Fruit fly (Drosophila melanogaster) whole organism, pupa: ENCODE results near the gene Cht7.

Experiments
- CG10348 ChIP-seq: fragments of 200-800 bp; sonication (Bioruptor generic); IDR thresholded peaks from 2 replicates; pipeline ENCODE4 v1.3.6; 2022; ENCODE audit warnings: missing biosample characterization, missing genetic modification characterization
- CG12605 ChIP-seq: fragments of 200-800 bp; sonication (Bioruptor generic); IDR thresholded peaks from 2 replicates; pipeline ENCODE4 v1.3.6; 2022; ENCODE audit warnings: missing biosample characterization, missing genetic modification characterization
- CG13204 ChIP-seq: fragments of 200-800 bp; sonication (Bioruptor generic); optimal IDR thresholded peaks from 2 replicates; lab custom pipeline; 2018; ENCODE audit warnings: missing biosample characterization, mild to moderate bottlenecking, missing genetic modification characterization, moderate library complexity
- CG14655 ChIP-seq: fragments of 200-800 bp; sonication (Bioruptor generic); optimal IDR thresholded peaks from 3 replicates; lab custom pipeline; 2017; ENCODE audit warnings: mild to moderate bottlenecking, missing biosample characterization, missing genetic modification reagents, missing genetic modification characterization
- CG15710 ChIP-seq: fragments of 200-800 bp; sonication (Bioruptor generic); optimal IDR thresholded peaks from 2 replicates; lab custom pipeline; 2018; ENCODE audit warnings: missing biosample characterization, mild to moderate bottlenecking, missing genetic modification characterization, moderate library complexity
- CG17806 ChIP-seq: fragments of 200-800 bp; sonication (Bioruptor generic); optimal IDR thresholded peaks from 2 replicates; lab custom pipeline; 2018; ENCODE audit warnings: missing biosample characterization, mild to moderate bottlenecking, missing genetic modification characterization, moderate library complexity
- CG32121 ChIP-seq: fragments of 200-800 bp; sonication (Bioruptor generic); IDR thresholded peaks from 2 replicates; pipeline ENCODE4 v1.3.6; 2022; ENCODE audit warnings: missing biosample characterization, missing genetic modification characterization
- CG34367 ChIP-seq: fragments of 200-800 bp; sonication (Bioruptor generic); optimal IDR thresholded peaks from 2 replicates; lab custom pipeline; 2018; ENCODE audit warnings: missing biosample characterization, mild to moderate bottlenecking, missing genetic modification characterization
- CG4496 ChIP-seq: fragments of 200-800 bp; sonication (Bioruptor generic); IDR thresholded peaks from 3 replicates; pipeline ENCODE4 v1.3.6; 2022; ENCODE audit warnings: missing biosample characterization, missing genetic modification characterization
- CG8159 ChIP-seq: fragments of 200-800 bp; sonication (Bioruptor generic); optimal IDR thresholded peaks from 3 replicates; lab custom pipeline; 2018; ENCODE audit warnings: missing biosample characterization, mild to moderate bottlenecking, missing genetic modification characterization, moderate library complexity
- CG8301 ChIP-seq: fragments of 200-800 bp; sonication (Bioruptor generic); optimal IDR thresholded peaks from 2 replicates; lab custom pipeline; 2018; ENCODE audit warnings: missing biosample characterization, mild to moderate bottlenecking, missing genetic modification characterization
- CG9948 ChIP-seq: fragments of 200-800 bp; sonication (Bioruptor generic); optimal IDR thresholded peaks from 2 replicates; lab custom pipeline; 2018; ENCODE audit warnings: missing biosample characterization, mild to moderate bottlenecking, missing genetic modification characterization, moderate library complexity
- D1 ChIP-seq: fragments of 200-800 bp; sonication (Bioruptor generic); optimal IDR thresholded peaks from 2 replicates; lab custom pipeline; 2018; ENCODE audit warnings: missing biosample characterization, mild to moderate bottlenecking, missing genetic modification characterization, moderate library complexity
- EcR ChIP-seq: fragments of 200-800 bp; sonication (Bioruptor generic); optimal IDR thresholded peaks from 3 replicates; lab custom pipeline; 2019; ENCODE audit warnings: missing biosample characterization, missing genetic modification characterization, mild to moderate bottlenecking, moderate library complexity, missing genetic modification reagents
- Ets98B ChIP-seq: fragments of 200-800 bp; sonication (Bioruptor generic); IDR thresholded peaks from 2 replicates; pipeline ENCODE4 v1.3.6; 2022; ENCODE audit warnings: missing biosample characterization, missing genetic modification characterization
- Pif1A ChIP-seq: fragments of 200-800 bp; sonication (Bioruptor generic); optimal IDR thresholded peaks from 3 replicates; lab custom pipeline; 2016; ENCODE audit warnings: missing biosample characterization, missing genetic modification characterization
- Pif1B ChIP-seq: fragments of 200-800 bp; sonication (Bioruptor generic); optimal IDR thresholded peaks from 3 replicates; lab custom pipeline; 2016; ENCODE audit warnings: missing biosample characterization, missing genetic modification characterization
- Snoo ChIP-seq: fragments of 200-800 bp; sonication (Bioruptor generic); optimal IDR thresholded peaks from 3 replicates; lab custom pipeline; 2017; ENCODE audit warnings: missing biosample characterization, mild to moderate bottlenecking, missing genetic modification characterization, inconsistent platforms
- fd96Ca ChIP-seq: fragments of 200-800 bp; sonication (Bioruptor generic); IDR thresholded peaks from 3 replicates; pipeline ENCODE4 v1.3.6; 2022; ENCODE audit warnings: missing biosample characterization, missing genetic modification characterization
- gl ChIP-seq: fragments of 200-800 bp; sonication (Bioruptor generic); optimal IDR thresholded peaks from 2 replicates; lab custom pipeline; 2018; ENCODE audit warnings: missing biosample characterization, mild to moderate bottlenecking, missing genetic modification characterization
- rn ChIP-seq: fragments of 200-800 bp; sonication (Bioruptor generic); IDR thresholded peaks from 2 replicates; pipeline ENCODE4 v1.3.6; 2022; ENCODE audit warnings: missing biosample characterization, missing genetic modification characterization

Gene Cht7

DNA sequence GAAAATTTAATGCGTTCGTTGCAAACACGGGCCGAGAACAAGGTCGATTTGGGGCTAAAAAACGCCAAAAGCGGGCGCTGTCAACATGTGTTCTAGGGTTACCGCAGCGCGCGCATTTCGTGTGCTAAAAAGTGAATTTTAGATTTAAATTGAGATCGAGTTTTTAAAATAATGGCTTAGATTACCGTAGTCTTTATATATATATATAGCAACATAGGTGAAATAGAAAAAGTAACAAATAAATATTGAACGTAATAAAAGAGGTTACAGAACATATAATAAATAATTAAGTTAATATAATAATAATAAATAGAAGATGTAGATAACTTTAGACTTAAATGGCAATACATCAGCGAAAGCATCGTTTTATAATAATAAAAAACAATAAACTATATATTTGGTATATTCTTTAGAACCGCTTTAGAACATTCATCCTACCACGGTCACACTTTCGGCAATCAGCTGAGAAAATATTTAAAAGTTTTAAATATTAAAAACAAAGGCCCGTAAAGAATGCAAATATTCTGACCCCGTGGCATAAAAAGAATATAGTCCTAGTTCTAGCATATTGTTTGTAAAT is 36.7 kb upstream of the Cht7 start, which contains the start of the genes CG11537 and Alg2:
TSS of gene CG11537 (minus strand) at position 75 of the 580 bp plus-strand sequence.
TSS of gene Alg2 (plus strand) at position 426 of the 580 bp plus-strand sequence.
- TF ChIP-seq CG8159 (no peak), CG9948 (no peak), fd96Ca (GFP tag; lab: Robert Waterston, UW) (no peak), CG15710 (tag; lab: Kevin White, UChicago) (peak; percentile 50), Ets98B (GFP tag; lab: Robert Waterston, UW) (peak; percentile 25; the same call in 1 of the 2 replicates), CG4496 (GFP tag; lab: Robert Waterston, UW) (peak; percentile 32; the same call in 1 of the 3 replicates), Pif1B (GFP tag; lab: Kevin White, UChicago) (no peak), CG8301 (tag; lab: Kevin White, UChicago) (no peak)

DNA sequence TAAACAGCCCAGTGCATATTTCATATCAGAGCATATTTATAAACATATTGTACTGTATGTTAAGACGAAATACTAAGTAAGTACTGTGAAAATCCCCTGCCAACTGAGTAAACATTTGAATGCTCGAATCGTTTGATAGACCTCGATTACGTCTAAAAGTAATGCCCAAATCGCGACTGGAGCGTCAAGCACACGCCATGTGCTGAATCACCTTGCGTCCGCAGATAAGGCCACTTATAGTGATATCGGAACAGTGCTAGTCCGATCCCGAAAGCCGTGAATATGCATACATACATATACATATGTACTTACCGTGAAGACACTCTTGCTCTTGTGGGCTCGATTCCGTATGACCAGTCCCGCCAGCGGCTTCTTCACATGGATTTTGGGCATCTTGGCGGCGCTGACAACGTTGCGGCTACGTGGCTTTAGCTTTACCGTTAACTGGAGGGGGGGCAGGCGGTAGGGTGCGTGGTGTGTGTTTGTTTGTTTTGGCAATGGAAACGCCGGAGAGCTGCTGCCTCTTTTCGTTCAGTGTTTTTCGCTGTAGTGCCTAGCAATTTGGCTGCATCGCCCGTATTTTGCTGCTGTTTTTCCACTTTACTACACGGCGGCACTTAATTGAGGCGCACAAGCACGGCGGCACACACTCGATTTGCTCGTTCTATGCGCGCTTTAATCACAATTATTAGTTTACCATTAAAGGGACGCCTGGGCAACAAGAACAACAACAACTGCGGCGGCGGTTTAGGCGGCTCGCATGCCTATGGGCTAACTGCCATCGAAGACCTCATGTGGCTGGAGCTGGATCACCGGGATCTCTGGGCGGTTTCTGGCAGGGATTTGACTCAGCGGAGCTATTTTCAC is 36.0 kb upstream of the Cht7 start:
- TF ChIP-seq CG9948, result no peak
- no peak for TF ChIP-seq Pif1B (GFP tag; lab: Kevin White, UChicago)
- TF ChIP-seq gl, result no peak
- TF ChIP-seq fd96Ca (GFP tag; lab: Robert Waterston, UW), result no peak
- TF ChIP-seq Ets98B (GFP tag; lab: Robert Waterston, UW), result no peak
- no peak for TF ChIP-seq Pif1A
- no peak for TF ChIP-seq CG34367
- no peak for TF ChIP-seq CG17806 (tag; lab: Kevin White, UChicago)
- no peak for TF ChIP-seq CG13204 (GFP tag; lab: Kevin White, UChicago)
- no peak for TF ChIP-seq D1
- no peak for TF ChIP-seq CG10348 (GFP tag; lab: Robert Waterston, UW)

DNA sequence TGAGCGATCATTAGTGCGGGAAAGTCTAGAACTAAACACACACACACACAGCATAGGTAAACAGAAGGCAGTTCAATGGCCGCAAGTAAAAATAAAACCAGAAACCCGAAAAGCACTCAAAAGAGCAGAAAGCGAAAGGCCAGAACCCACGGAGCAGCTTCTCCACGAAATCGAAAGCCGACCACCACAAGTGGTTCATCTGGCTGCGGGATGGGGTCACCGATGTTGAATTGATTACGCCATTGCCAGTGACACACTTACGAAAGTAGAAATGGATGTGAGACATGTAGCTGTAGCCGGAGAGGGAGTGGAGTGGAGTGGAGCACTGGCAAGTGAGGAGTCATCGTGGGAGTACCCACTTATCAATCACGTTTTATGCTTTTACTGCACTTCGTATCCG is 34.7 kb upstream of the Cht7 start:
- TF ChIP-seq CG8159, result no peak
- TF ChIP-seq CG14655 (GFP tag; lab: Kevin White, UChicago), result no peak
- no peak for TF ChIP-seq CG13204 (GFP tag; lab: Kevin White, UChicago)
- no peak for TF ChIP-seq D1
- no peak for TF ChIP-seq fd96Ca (GFP tag; lab: Robert Waterston, UW)
- TF ChIP-seq CG12605 (GFP tag; lab: Robert Waterston, UW), result no peak
- TF ChIP-seq CG32121 (GFP tag; lab: Robert Waterston, UW), result no peak

DNA sequence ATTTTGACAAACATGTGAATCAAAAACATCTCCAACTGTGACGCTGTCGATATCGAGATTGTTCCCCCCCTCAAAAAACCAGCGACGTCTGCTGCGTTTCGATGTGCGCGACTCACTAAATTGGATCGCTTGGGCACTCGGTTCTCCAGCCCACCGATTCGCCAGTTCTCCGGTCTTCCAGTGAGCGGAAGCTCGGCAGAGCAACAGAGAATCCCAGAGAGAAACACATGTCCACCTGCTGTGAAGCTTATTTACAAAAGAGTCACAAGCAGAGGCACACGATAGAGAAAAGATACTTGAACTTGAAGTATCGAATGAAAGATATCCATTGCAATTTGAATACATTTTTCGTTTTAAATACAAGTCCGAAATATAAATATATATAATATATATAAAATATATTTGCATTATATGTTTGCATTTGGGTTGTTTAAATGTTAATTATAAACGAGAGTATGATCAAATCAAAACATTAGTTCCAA is 27.3 kb upstream of the Cht7 start:
- TF ChIP-seq CG9948 (no peak), Snoo (tag; lab: Kevin White, UChicago) (no peak), gl (no peak), CG4496 (GFP tag; lab: Robert Waterston, UW) (0 out of 3 replicates have a peak, but pooled peaks have one; percentile 33), CG14655 (GFP tag; lab: Kevin White, UChicago) (no peak), fd96Ca (GFP tag; lab: Robert Waterston, UW) (no peak), Pif1A (peak; percentile 44), CG17806 (tag; lab: Kevin White, UChicago) (no peak), Ets98B (GFP tag; lab: Robert Waterston, UW) (peak; percentile 41; the same call in 1 of the 2 replicates), CG12605 (GFP tag; lab: Robert Waterston, UW) (peak; percentile 33; the same call in 1 of the 2 replicates), CG13204 (GFP tag; lab: Kevin White, UChicago) (no peak), Pif1B (GFP tag; lab: Kevin White, UChicago) (peak; percentile 43), CG8301 (tag; lab: Kevin White, UChicago) (no peak), rn (GFP tag; lab: Robert Waterston, UW) (no peak), CG32121 (GFP tag; lab: Robert Waterston, UW) (no peak), CG10348 (GFP tag; lab: Robert Waterston, UW) (no peak), CG8159 (no peak), CG34367 (no peak), D1 (no peak), CG15710 (tag; lab: Kevin White, UChicago) (no peak), EcR (no peak)

DNA sequence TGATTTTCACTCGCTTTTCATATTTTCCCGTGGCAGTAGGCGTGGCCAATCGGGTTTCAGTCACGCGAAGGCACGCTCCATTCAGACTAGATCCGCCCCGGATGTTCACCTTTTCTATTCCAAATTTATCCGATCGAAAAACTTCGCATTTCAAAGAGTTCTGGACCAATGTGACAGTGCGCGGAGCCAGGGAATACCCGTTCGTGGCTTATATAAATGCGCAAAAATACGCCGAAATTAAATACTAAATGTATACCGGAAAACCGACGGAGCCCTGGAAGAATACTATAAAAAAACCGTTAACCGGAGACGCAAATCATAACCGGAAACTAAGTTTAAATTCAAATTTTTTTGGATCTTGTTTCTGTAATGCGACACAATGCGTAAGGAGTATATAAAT is 20.8 kb upstream of the Cht7 start, which contains the start of gene promL:
TSS of gene promL (minus strand) at position 181 of the 400 bp plus-strand sequence.
- TF ChIP-seq CG34367 (no peak), CG8301 (tag; lab: Kevin White, UChicago) (no peak), D1 (no peak), CG32121 (GFP tag; lab: Robert Waterston, UW) (no peak), CG8159 (peak; percentile 19), CG14655 (GFP tag; lab: Kevin White, UChicago) (no peak), CG17806 (tag; lab: Kevin White, UChicago) (no peak), fd96Ca (GFP tag; lab: Robert Waterston, UW) (peak; percentile 34; the same call in 1 of the 3 replicates), CG4496 (GFP tag; lab: Robert Waterston, UW) (peak; percentile 47; the same call in 1 of the 3 replicates), CG9948 (no peak), rn (GFP tag; lab: Robert Waterston, UW) (no peak), Ets98B (GFP tag; lab: Robert Waterston, UW) (peak; percentile 37), Pif1B (GFP tag; lab: Kevin White, UChicago) (peak; percentile 12), EcR (peak; percentile 68), CG12605 (GFP tag; lab: Robert Waterston, UW) (no peak), Snoo (tag; lab: Kevin White, UChicago) (peak; percentile 56), CG10348 (GFP tag; lab: Robert Waterston, UW) (no peak), CG15710 (tag; lab: Kevin White, UChicago) (peak; percentile 51), Pif1A (peak; percentile 29), gl (no peak), CG13204 (GFP tag; lab: Kevin White, UChicago) (peak; percentile 10)
